Fruit fly (Drosophila melanogaster) whole organism, embryonic: ENCODE measurements around the gene Cpr92A.
A peak's percentile ranks its signal among the peaks of the same experiment; 100 is the strongest.

ENCODE experiments used
- BEAF-32 ChIP-seq: fragments of 200-800 bp; sonication (Bioruptor generic); optimal IDR thresholded peaks from 3 replicates; lab custom pipeline; 2017; ENCODE audit warnings: missing biosample characterization, missing genetic modification characterization, mild to moderate bottlenecking, moderate library complexity, missing genetic modification reagents
- CG10147 ChIP-seq: fragments of 200-800 bp; sonication (Bioruptor generic); optimal IDR thresholded peaks from 2 replicates; lab custom pipeline; 2019; ENCODE audit warnings: missing biosample characterization, mild to moderate bottlenecking, missing genetic modification characterization, moderate library complexity
- CG10462 ChIP-seq: fragments of 200-800 bp; sonication (Bioruptor generic); optimal IDR thresholded peaks from 2 replicates; lab custom pipeline; 2016; ENCODE audit warnings: missing biosample characterization, missing genetic modification characterization
- CG12769 ChIP-seq: fragments of 200-800 bp; sonication (Bioruptor generic); optimal IDR thresholded peaks from 2 replicates; lab custom pipeline; 2019; ENCODE audit warnings: missing biosample characterization, mild to moderate bottlenecking, missing genetic modification characterization, moderate library complexity
- CG14860 ChIP-seq: fragments of 200-800 bp; sonication (Bioruptor generic); IDR thresholded peaks from 3 replicates; pipeline ENCODE4 v1.3.6; 2022; ENCODE audit warnings: missing biosample characterization, missing genetic modification characterization; ENCODE audit not compliant: partially characterized antibody
- CG17612 ChIP-seq: fragments of 200-800 bp; sonication (Bioruptor generic); IDR thresholded peaks from 2 replicates; pipeline ENCODE4 v1.3.6; 2022; ENCODE audit warnings: missing biosample characterization, missing genetic modification characterization
- CG18011 ChIP-seq: fragments of 200-800 bp; sonication (Bioruptor generic); optimal IDR thresholded peaks from 2 replicates; lab custom pipeline; 2017; ENCODE audit warnings: missing biosample characterization, missing genetic modification characterization, mild to moderate bottlenecking, moderate library complexity, missing genotype
- CG1832 ChIP-seq: fragments of 200-800 bp; sonication (Bioruptor generic); optimal IDR thresholded peaks from 2 replicates; lab custom pipeline; 2017; ENCODE audit warnings: missing biosample characterization, mild to moderate bottlenecking, missing genetic modification characterization, inconsistent platforms
- CG31388 ChIP-seq: fragments of 200-800 bp; sonication (Bioruptor generic); optimal IDR thresholded peaks from 2 replicates; lab custom pipeline; 2016; ENCODE audit warnings: missing biosample characterization, missing genetic modification characterization
- CG32532 ChIP-seq: fragments of 200-800 bp; sonication (Bioruptor generic); IDR thresholded peaks from 2 replicates; pipeline ENCODE4 v1.3.6; 2022; ENCODE audit warnings: missing biosample characterization, missing genetic modification characterization
- CG33213 ChIP-seq: fragments of 200-800 bp; sonication (Bioruptor generic); optimal IDR thresholded peaks from 3 replicates; lab custom pipeline; 2016; ENCODE audit warnings: missing biosample characterization, missing genetic modification characterization
- CG3847 ChIP-seq: fragments of 200-800 bp; sonication (Bioruptor generic); IDR thresholded peaks from 2 replicates; pipeline ENCODE4 v1.3.6; 2022; ENCODE audit warnings: missing biosample characterization, missing genetic modification characterization
- CG4820 ChIP-seq: fragments of 200-800 bp; sonication (Bioruptor generic); optimal IDR thresholded peaks from 3 replicates; lab custom pipeline; 2016; ENCODE audit warnings: missing biosample characterization, missing genetic modification characterization
- CG9609 ChIP-seq: fragments of 200-800 bp; sonication (Bioruptor generic); optimal IDR thresholded peaks from 3 replicates; lab custom pipeline; 2016; ENCODE audit warnings: missing biosample characterization, missing genetic modification characterization
- CG9932 ChIP-seq: fragments of 200-800 bp; sonication (Bioruptor generic); IDR thresholded peaks from 2 replicates; pipeline ENCODE4 v1.3.6; 2022; ENCODE audit warnings: missing biosample characterization, missing genetic modification characterization
- Dek ChIP-seq: fragments of 200-800 bp; sonication (Bioruptor generic); optimal IDR thresholded peaks from 3 replicates; lab custom pipeline; 2019; ENCODE audit warnings: missing biosample characterization, mild to moderate bottlenecking, missing genetic modification characterization, moderate library complexity
- Dp ChIP-seq: fragments of 200-800 bp; sonication (Bioruptor generic); optimal IDR thresholded peaks from 2 replicates; lab custom pipeline; 2018; ENCODE audit warnings: missing biosample characterization, mild to moderate bottlenecking, missing genetic modification characterization, moderate library complexity
- Ets65A ChIP-seq: fragments of 200-800 bp; sonication (Bioruptor generic); peaks from one replicate; lab custom pipeline; 2016; ENCODE audit warnings: missing biosample characterization, missing genetic modification characterization
- Fer3 ChIP-seq: fragments of 200-800 bp; sonication (Bioruptor generic); optimal IDR thresholded peaks from 2 replicates; lab custom pipeline; 2018; ENCODE audit warnings: missing biosample characterization, mild to moderate bottlenecking, missing genetic modification characterization, moderate library complexity
- Gsc ChIP-seq: fragments of 200-800 bp; sonication (Bioruptor generic); IDR thresholded peaks from 2 replicates; pipeline ENCODE4 v1.3.6; 2022; ENCODE audit warnings: missing biosample characterization, missing genetic modification characterization
- HLHmδ ChIP-seq: fragments of 200-800 bp; sonication (Bioruptor generic); optimal IDR thresholded peaks from 2 replicates; lab custom pipeline; 2018; ENCODE audit warnings: missing biosample characterization, mild to moderate bottlenecking, missing genetic modification characterization, moderate library complexity
- Hey ChIP-seq: fragments of 200-800 bp; sonication (Bioruptor generic); optimal IDR thresholded peaks from 3 replicates; lab custom pipeline; 2018; ENCODE audit warnings: missing biosample characterization, mild to moderate bottlenecking, missing genetic modification characterization
- Hmx ChIP-seq: fragments of 200-800 bp; sonication (Bioruptor generic); optimal IDR thresholded peaks from 2 replicates; lab custom pipeline; 2016; ENCODE audit warnings: missing biosample characterization, missing genetic modification characterization
- Med ChIP-seq: fragments of 200-800 bp; sonication (Bioruptor generic); peaks from one replicate; lab custom pipeline; 2016; ENCODE audit warnings: missing biosample characterization, missing genetic modification characterization, mild to moderate bottlenecking, inconsistent platforms, moderate library complexity
- NFAT ChIP-seq: fragments of 200-800 bp; sonication (Bioruptor generic); IDR thresholded peaks from 2 replicates; pipeline ENCODE4 v1.3.6; 2022; ENCODE audit warnings: missing biosample characterization, missing genetic modification characterization
- Opbp ChIP-seq: fragments of 200-800 bp; sonication (Bioruptor generic); IDR thresholded peaks from 3 replicates; pipeline ENCODE4 v1.3.6; 2022; ENCODE audit warnings: missing biosample characterization, missing genetic modification characterization; ENCODE audit not compliant: partially characterized antibody
- Sry-β ChIP-seq: fragments of 200-800 bp; sonication (Bioruptor generic); optimal IDR thresholded peaks from 2 replicates; lab custom pipeline; 2018; ENCODE audit warnings: missing biosample characterization, mild to moderate bottlenecking, missing genetic modification characterization, moderate library complexity
- TFAM ChIP-seq: fragments of 200-800 bp; sonication (Bioruptor generic); optimal IDR thresholded peaks from 2 replicates; lab custom pipeline; 2017; ENCODE audit warnings: missing biosample characterization, missing genetic modification characterization, inconsistent platforms
- bsh ChIP-seq, 2 experiments: fragments of 200-800 bp; sonication (Bioruptor generic); optimal IDR thresholded peaks; 2 replicates each; lab custom pipeline; 2017 to 2018; ENCODE audit warnings: mild to moderate bottlenecking in 2 of 2, missing biosample characterization in 2 of 2, missing genetic modification characterization in 2 of 2, moderate library complexity in 1 of 2
- caup ChIP-seq: fragments of 200-800 bp; sonication (Bioruptor generic); optimal IDR thresholded peaks from 3 replicates; lab custom pipeline; 2017; ENCODE audit warnings: missing biosample characterization, mild to moderate bottlenecking, missing genetic modification characterization, moderate library complexity; ENCODE audit not compliant: severe bottlenecking
- chn ChIP-seq: fragments of 200-800 bp; sonication (Bioruptor generic); optimal IDR thresholded peaks from 2 replicates; lab custom pipeline; 2016; ENCODE audit warnings: missing biosample characterization, missing genetic modification characterization
- dmrt11E ChIP-seq: fragments of 200-800 bp; sonication (Bioruptor generic); optimal IDR thresholded peaks from 3 replicates; lab custom pipeline; 2018; ENCODE audit warnings: missing biosample characterization, mild to moderate bottlenecking, missing genetic modification characterization, moderate library complexity
- gro ChIP-seq: fragments of 200-800 bp; sonication (Bioruptor generic); optimal IDR thresholded peaks from 2 replicates; lab custom pipeline; 2016; ENCODE audit warnings: missing biosample characterization, missing genetic modification characterization
- jumu ChIP-seq: fragments of 200-800 bp; sonication (Bioruptor generic); optimal IDR thresholded peaks from 3 replicates; lab custom pipeline; 2016; ENCODE audit warnings: missing biosample characterization, missing genetic modification characterization
- lola ChIP-seq, 3 experiments: fragments of >200 bp in 2 of 3; fragments of 200-800 bp in 1 of 3; sonication (Bioruptor generic) in 1 of 3; optimal IDR thresholded peaks; 2 replicates each; lab custom pipeline; 2017 to 2019; ENCODE audit warnings: missing biosample characterization in 3 of 3, missing genetic modification characterization in 3 of 3, mild to moderate bottlenecking in 1 of 3, moderate library complexity in 1 of 3
- mld ChIP-seq: fragments of 200-800 bp; sonication (Bioruptor generic); IDR thresholded peaks from 3 replicates; pipeline ENCODE4 v1.3.6; 2022; ENCODE audit warnings: missing biosample characterization, missing genetic modification characterization; ENCODE audit not compliant: partially characterized antibody
- pan ChIP-seq, 4 experiments: fragments of >200 bp in 3 of 4; fragments of 200-800 bp in 1 of 4; sonication (Bioruptor generic) in 1 of 4; optimal IDR thresholded peaks in 3 of 4; IDR thresholded peaks in 1 of 4; 2 replicates each; pipeline versions ENCODE4 v1.3.6 to Lab custom; 2017 to 2022; ENCODE audit warnings: missing biosample characterization in 2 of 4, missing genetic modification characterization in 2 of 4, mixed read lengths in 1 of 4
- pb ChIP-seq: fragments of 200-800 bp; sonication (Bioruptor generic); optimal IDR thresholded peaks from 3 replicates; lab custom pipeline; 2016; ENCODE audit warnings: missing biosample characterization, missing genetic modification characterization
- rib ChIP-seq: fragments of 200-800 bp; sonication (Bioruptor generic); IDR thresholded peaks from 2 replicates; pipeline ENCODE4 v1.3.6; 2022; ENCODE audit warnings: missing biosample characterization, missing genetic modification characterization
- sd ChIP-seq: fragments of 200-800 bp; sonication (Bioruptor generic); optimal IDR thresholded peaks from 3 replicates; lab custom pipeline; 2018; ENCODE audit warnings: missing biosample characterization, mild to moderate bottlenecking, missing genetic modification characterization, moderate library complexity
- sens-2 ChIP-seq: fragments of 200-800 bp; sonication (Bioruptor generic); IDR thresholded peaks from 2 replicates; pipeline ENCODE4 v1.3.6; 2022; ENCODE audit warnings: missing biosample characterization, missing genetic modification characterization
- so ChIP-seq: fragments of 200-800 bp; sonication (Bioruptor generic); IDR thresholded peaks from 3 replicates; pipeline ENCODE4 v1.3.6; 2022; ENCODE audit warnings: missing biosample characterization, missing genetic modification characterization
- sr ChIP-seq: fragments of 200-800 bp; sonication (Bioruptor generic); IDR thresholded peaks from 3 replicates; pipeline ENCODE4 v1.3.6; 2022; ENCODE audit warnings: missing biosample characterization, missing genetic modification characterization
- ssp ChIP-seq: fragments of 200-800 bp; sonication (Bioruptor generic); IDR thresholded peaks from 2 replicates; pipeline ENCODE4 v1.3.6; 2022; ENCODE audit warnings: missing biosample characterization, missing genetic modification characterization
- toy ChIP-seq: fragments of 200-800 bp; sonication (Bioruptor generic); IDR thresholded peaks from 2 replicates; pipeline ENCODE4 v1.3.6; 2022; ENCODE audit warnings: missing biosample characterization, missing genetic modification characterization
- trh ChIP-seq: fragments of 200-800 bp; sonication (Bioruptor generic); optimal IDR thresholded peaks from 2 replicates; lab custom pipeline; 2016; ENCODE audit warnings: missing biosample characterization, missing genetic modification characterization
- unpg ChIP-seq: fragments of 200-800 bp; sonication (Bioruptor generic); optimal IDR thresholded peaks from 3 replicates; lab custom pipeline; 2018; ENCODE audit warnings: missing biosample characterization, mild to moderate bottlenecking, missing genetic modification characterization, moderate library complexity
- usp ChIP-seq: fragments of >200 bp; optimal IDR thresholded peaks from 2 replicates; lab custom pipeline; 2017; ENCODE audit warnings: missing biosample characterization, missing genetic modification characterization
- zfh1 ChIP-seq: fragments of 200-800 bp; sonication (Bioruptor generic); IDR thresholded peaks from 3 replicates; pipeline ENCODE4 v1.3.6; 2022; ENCODE audit warnings: missing biosample characterization, missing genetic modification characterization

The Cpr92A gene

dm6 chr3R:19624482-19624881 is 25.7 kb upstream of the Cpr92A start (continued):
- TF ChIP-seq toy (GFP tag; lab: Robert Waterston, UW) = no peak
- TF ChIP-seq CG1832 (GFP tag; lab: Kevin White, UChicago) = no peak
- no peak for TF ChIP-seq Dp
- TF ChIP-seq caup = no peak
- peak; percentile 22 for TF ChIP-seq CG10147
- no peak for TF ChIP-seq sr (GFP tag; lab: Robert Waterston, UW)
- peak; percentile 48; the same call in 1 of the 2 replicates for TF ChIP-seq CG32532 (GFP tag; lab: Robert Waterston, UW)
- no peak for TF ChIP-seq Gsc (GFP tag; lab: Robert Waterston, UW)
- TF ChIP-seq gro = peak; percentile 7
- no peak for TF ChIP-seq trh
- no peak for TF ChIP-seq dmrt11E (tag; lab: Kevin White, UChicago)
- TF ChIP-seq rib = 0 out of 2 replicates have a peak, but pooled peaks have one; percentile 21
- 0 out of 2 replicates have a peak, but pooled peaks have one; percentile 21 for TF ChIP-seq NFAT (GFP tag; lab: Robert Waterston, UW)
- TF ChIP-seq CG31388 (GFP tag; lab: Kevin White, UChicago) = no peak
- peak; percentile 42 for TF ChIP-seq CG12769
- TF ChIP-seq Opbp = no peak
- no peak for TF ChIP-seq zfh1
- TF ChIP-seq sd = peak; percentile 70

DNA sequence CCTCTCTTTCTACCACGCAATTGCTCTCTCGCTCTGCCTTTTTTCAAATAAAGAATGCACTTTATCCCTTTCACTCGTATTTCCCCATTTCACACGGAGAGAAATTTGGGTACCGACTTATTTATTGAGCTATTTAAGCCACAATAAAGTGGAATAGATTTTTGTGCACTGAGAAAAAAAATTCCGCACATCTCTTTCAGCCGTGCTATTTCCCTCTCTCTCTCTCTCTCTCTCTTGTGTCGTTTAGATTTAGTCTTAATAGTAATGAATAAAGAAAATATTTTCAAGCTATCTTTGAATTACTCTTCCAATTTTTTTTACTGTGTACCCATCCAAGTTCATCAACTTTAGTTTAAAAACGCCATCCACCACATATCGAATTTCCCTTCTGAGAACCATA is 24.9 kb upstream of the Cpr92A start:
- TF ChIP-seq Fer3 (tag; lab: Kevin White, UChicago) (peak; percentile 47), gro (peak; percentile 27), CG14860 (GFP tag; lab: Robert Waterston, UW) (no peak), Ets65A (GFP tag; lab: Kevin White, UChicago) (peak; percentile 93), jumu (GFP tag; lab: Kevin White, UChicago) (peak; percentile 18), CG33213 (peak; percentile 40), CG10462 (GFP tag; lab: Kevin White, UChicago) (peak; percentile 29), sd (no peak), rib (0 out of 2 replicates have a peak, but pooled peaks have one; percentile 25), so (GFP tag; lab: Robert Waterston, UW) (peak; percentile 58; the same call in 1 of the 3 replicates), Hey (no peak), Sry-β (GFP tag; lab: Kevin White, UChicago) (no peak), CG17612 (GFP tag; lab: Robert Waterston, UW) (0 out of 2 replicates have a peak, but pooled peaks have one; percentile 37), chn (GFP tag; lab: Kevin White, UChicago) (peak; percentile 19), CG9609 (GFP tag; lab: Kevin White, UChicago) (peak; percentile 25), lola (GFP tag; optimal IDR thresholded peaks at IDR 0.05; lab: Kevin White, UChicago) (no peak), TFAM (GFP tag; lab: Kevin White, UChicago) (no peak), usp (GFP tag; lab: Kevin White, UChicago) (no peak), BEAF-32 (GFP tag; lab: Kevin White, UChicago) (no peak), bsh (GFP tag; optimal IDR thresholded peaks at IDR 0.05; lab: Kevin White, UChicago) (peak in 1 of 2 experiments; percentile 68), ssp (no peak), pb (GFP tag; lab: Kevin White, UChicago) (peak; percentile 54), mld (GFP tag; lab: Robert Waterston, UW) (no peak), CG4820 (peak; percentile 45), Med (peak; percentile 96), CG18011 (no peak), Hmx (GFP tag; lab: Kevin White, UChicago) (no peak), HLHmδ (no peak), Dek (tag; lab: Kevin White, UChicago) (peak; percentile 33), sens-2 (GFP tag; lab: Robert Waterston, UW) (peak; percentile 57; the same call in 1 of the 2 replicates), CG3847 (GFP tag; lab: Robert Waterston, UW) (peak; percentile 46; the same call in 1 of the 2 replicates), CG9932 (GFP tag; lab: Robert Waterston, UW) (peak; percentile 54; the same call in 1 of the 2 replicates), unpg (GFP tag; lab: Kevin White, UChicago) (peak; percentile 68), pan (optimal IDR thresholded peaks at IDR 0.05; lab: Kevin White, UChicago) (no peak), pan (GFP tag; optimal IDR thresholded peaks at IDR 0.05 in 1 of 2, IDR thresholded peaks at IDR 0.05 in 1 of 2) (peak in 1 of 2 experiments; percentile 62), CG32532 (GFP tag; lab: Robert Waterston, UW) (peak; percentile 77)
